Worm (Caenorhabditis elegans) whole organism, L1 larva: Measurements from ENCODE around the gene C03H5.4.

Experiments
- alr-1 ChIP-seq: fragments of 200-800 bp; sonication (Bioruptor generic); optimal IDR thresholded peaks from 2 replicates; lab custom pipeline; 2018; ENCODE audit warnings: borderline replicate concordance, mild to moderate bottlenecking, missing genetic modification characterization, missing compliant biosample characterization
- ceh-8 ChIP-seq: fragments of 200-800 bp; sonication (Bioruptor generic); optimal IDR thresholded peaks from 2 replicates; lab custom pipeline; 2018; ENCODE audit warnings: mild to moderate bottlenecking, missing genetic modification characterization, moderate library complexity, missing compliant biosample characterization
- ceh-90 ChIP-seq: sonication (generic microtip); optimal IDR thresholded peaks from 2 replicates; lab custom pipeline; 2016; ENCODE audit warnings: missing genetic modification characterization, missing compliant biosample characterization
- egl-13 ChIP-seq: sonication (generic microtip); optimal IDR thresholded peaks from 2 replicates; lab custom pipeline; 2016; ENCODE audit warnings: missing genotype, missing genetic modification reagents, missing genetic modification characterization, missing compliant biosample characterization
- fkh-8 ChIP-seq: sonication (generic microtip); optimal IDR thresholded peaks from 2 replicates; lab custom pipeline; 2016; ENCODE audit warnings: mild to moderate bottlenecking, missing genetic modification characterization, missing compliant biosample characterization
- jun-1 ChIP-seq: fragments of 150-350 bp; optimal IDR thresholded peaks from 2 replicates; lab custom pipeline; 2014; ENCODE audit warnings: missing biosample characterization, missing genetic modification reagents, missing genetic modification characterization
- nhr-237 ChIP-seq: fragments of 150-350 bp; optimal IDR thresholded peaks from 2 replicates; lab custom pipeline; 2014; ENCODE audit warnings: missing biosample characterization, missing genetic modification characterization
- nhr-28 ChIP-seq: fragments of 150-350 bp; optimal IDR thresholded peaks from 2 replicates; lab custom pipeline; 2014; ENCODE audit warnings: missing biosample characterization, missing genetic modification characterization
- nhr-76 ChIP-seq: sonication (generic microtip); optimal IDR thresholded peaks from 2 replicates; lab custom pipeline; 2017; ENCODE audit warnings: missing biosample characterization, missing genetic modification characterization
- nhr-77 ChIP-seq: fragments of 150-350 bp; optimal IDR thresholded peaks from 2 replicates; lab custom pipeline; 2014; ENCODE audit warnings: missing biosample characterization, missing genetic modification characterization
- nhr-90 ChIP-seq: sonication (generic microtip); optimal IDR thresholded peaks from 2 replicates; lab custom pipeline; 2016; ENCODE audit warnings: mild to moderate bottlenecking, missing genetic modification characterization, missing compliant biosample characterization; ENCODE audit not compliant: poor library complexity
- sup-37 ChIP-seq: fragments of 200-800 bp; sonication (Bioruptor generic); optimal IDR thresholded peaks from 2 replicates; lab custom pipeline; 2018; ENCODE audit warnings: mild to moderate bottlenecking, missing genetic modification characterization, missing compliant biosample characterization
- unc-30 ChIP-seq: sonication (generic microtip); optimal IDR thresholded peaks from 2 replicates; lab custom pipeline; 2017; ENCODE audit warnings: missing biosample characterization, missing genetic modification characterization
- unc-98 ChIP-seq: fragments of 200-800 bp; sonication (Bioruptor generic); IDR thresholded peaks from 2 replicates; pipeline ENCODE4 v1.3.6; 2022; ENCODE audit warnings: missing genetic modification characterization, missing compliant biosample characterization
- vab-15 ChIP-seq: sonication (generic microtip); optimal IDR thresholded peaks from 2 replicates; lab custom pipeline; 2017; ENCODE audit warnings: missing genotype, mild to moderate bottlenecking, missing genetic modification characterization, missing compliant biosample characterization

C03H5.4 gene

DNA sequence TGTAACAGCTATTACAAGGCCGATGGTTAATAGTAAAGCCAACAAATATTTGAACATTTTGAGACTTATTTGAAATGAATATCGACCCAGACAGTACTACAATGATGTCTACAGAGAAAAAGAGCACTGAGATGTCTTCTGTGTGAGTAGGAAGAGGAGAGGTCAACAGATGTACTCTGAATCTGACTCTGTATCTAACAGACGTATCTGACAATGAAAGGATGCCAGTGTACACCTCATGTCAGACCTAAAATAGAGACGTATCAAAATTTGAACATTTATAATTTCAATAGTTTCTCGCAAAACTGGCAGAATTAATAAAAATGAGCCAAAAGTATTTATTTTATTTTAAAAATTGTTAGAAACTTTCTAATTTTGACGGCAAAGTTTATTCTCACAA is 48.0 kb downstream of the C03H5.4 start, which contains the start of gene C24H12.8:
Gene C24H12.8 (minus strand): TSS at position 101 of the 400 bp plus-strand sequence.
- TF ChIP-seq nhr-28 (no peak), nhr-77 (tag; lab: Kevin White, UChicago) (no peak), fkh-8 (tag; lab: Kevin White, UChicago) (no peak), egl-13 (tag; lab: Kevin White, UChicago) (no peak), unc-30 (tag; lab: Kevin White, UChicago) (no peak), jun-1 (tag; lab: Kevin White, UChicago) (no peak), nhr-76 (no peak), alr-1 (tag; lab: Kevin White, UChicago) (no peak), unc-98 (GFP tag; lab: Robert Waterston, UW) (no peak), ceh-8 (GFP tag; lab: Kevin White, UChicago) (no peak), sup-37 (no peak), nhr-90 (tag; lab: Kevin White, UChicago) (no peak), ceh-90 (tag; lab: Kevin White, UChicago) (no peak), vab-15 (tag; lab: Kevin White, UChicago) (no peak), nhr-237 (tag; lab: Kevin White, UChicago) (no peak)
- TF ChIP-seq, all 84 proteins: peak for 0
